Fruit fly (Drosophila melanogaster): ENCODE measurements around the gene tant.
A peak's percentile ranks its signal among the peaks of the same experiment; 100 is the strongest.

Gene tant

DNA sequence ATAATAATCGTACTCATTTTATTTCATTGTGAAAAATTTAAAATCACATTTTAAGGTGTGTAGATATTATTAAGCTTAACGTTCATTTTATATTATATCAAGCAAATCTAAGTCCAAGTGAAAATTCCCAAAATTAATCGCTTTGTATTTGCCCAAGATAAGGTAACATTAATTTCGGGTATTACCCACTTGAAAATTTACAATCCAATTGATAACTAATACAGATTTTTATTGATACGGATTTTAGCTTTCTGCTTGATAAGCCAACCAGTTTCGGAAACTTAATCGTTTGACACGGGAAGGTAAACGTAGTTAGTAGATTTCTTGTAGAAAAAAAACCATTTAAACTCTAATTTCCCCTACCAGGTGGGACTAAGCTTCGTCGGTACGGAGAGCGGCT is 21.9 kb upstream of the tant start:
- TF ChIP-seq CG10631 (GFP tag; optimal IDR thresholded peaks at IDR 0.05) (no peak), net (GFP tag; optimal IDR thresholded peaks at IDR 0.05) (no peak), Sox14 (GFP tag; optimal IDR thresholded peaks at IDR 0.05) (no peak), Hr39 (GFP tag; optimal IDR thresholded peaks at IDR 0.05) (no peak), Sox15 (GFP tag; optimal IDR thresholded peaks at IDR 0.05) (no peak), Ets21C (GFP tag; optimal IDR thresholded peaks at IDR 0.05) (no peak), CG8319 (GFP tag; optimal IDR thresholded peaks at IDR 0.05) (no peak), topi (GFP tag; optimal IDR thresholded peaks at IDR 0.05) (no peak), CG6808 (GFP tag; optimal IDR thresholded peaks at IDR 0.05) (no peak), acj6 (GFP tag; optimal IDR thresholded peaks at IDR 0.05) (no peak), CG7368 (GFP tag; optimal IDR thresholded peaks at IDR 0.05) (no peak), CG4318 (GFP tag; optimal IDR thresholded peaks at IDR 0.05) (no peak), lz (GFP tag; optimal IDR thresholded peaks at IDR 0.05) (no peak)

DNA sequence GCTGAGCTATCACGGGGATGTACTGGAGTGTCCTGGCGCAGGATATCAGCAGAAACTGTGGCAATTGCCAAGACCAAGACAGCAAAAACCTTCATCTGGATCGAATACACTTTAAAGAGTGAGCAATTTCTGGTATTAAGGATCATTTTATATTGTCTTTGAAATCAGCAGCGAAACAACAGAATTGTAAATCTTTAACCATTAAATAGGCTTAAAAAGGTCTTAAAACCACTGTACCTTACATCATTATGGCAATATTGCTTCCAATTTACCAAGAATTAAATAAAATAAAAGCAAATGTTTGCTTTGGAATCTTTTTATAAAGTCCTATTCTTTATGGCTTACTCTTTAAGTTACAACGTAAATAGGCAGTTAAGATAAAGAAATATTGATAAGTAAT is 20.4 kb upstream of the tant start, which contains the start of gene CG10477:
TSS of gene CG10477 (minus strand) at position 101 of the 400 bp plus-strand sequence.
- no peak for TF ChIP-seq dac (GFP tag; optimal IDR thresholded peaks at IDR 0.05)
- TF ChIP-seq Blimp-1 (GFP tag; optimal IDR thresholded peaks at IDR 0.05) = no peak
- TF ChIP-seq CG31627 (GFP tag; optimal IDR thresholded peaks at IDR 0.05) = no peak
- TF ChIP-seq acj6 (GFP tag; optimal IDR thresholded peaks at IDR 0.05) = no peak
- no peak for TF ChIP-seq achi (GFP tag; optimal IDR thresholded peaks at IDR 0.05)
- TF ChIP-seq esn (GFP tag; optimal IDR thresholded peaks at IDR 0.05) = no peak
- TF ChIP-seq CG11902 (GFP tag; optimal IDR thresholded peaks at IDR 0.05) = no peak
- no peak for TF ChIP-seq fd85E (GFP tag; optimal IDR thresholded peaks at IDR 0.05)
- no peak for TF ChIP-seq Eip78C (GFP tag)
- no peak for TF ChIP-seq Smox (GFP tag; optimal IDR thresholded peaks at IDR 0.05)
- no peak for TF ChIP-seq CG3919 (GFP tag; optimal IDR thresholded peaks at IDR 0.05)

DNA sequence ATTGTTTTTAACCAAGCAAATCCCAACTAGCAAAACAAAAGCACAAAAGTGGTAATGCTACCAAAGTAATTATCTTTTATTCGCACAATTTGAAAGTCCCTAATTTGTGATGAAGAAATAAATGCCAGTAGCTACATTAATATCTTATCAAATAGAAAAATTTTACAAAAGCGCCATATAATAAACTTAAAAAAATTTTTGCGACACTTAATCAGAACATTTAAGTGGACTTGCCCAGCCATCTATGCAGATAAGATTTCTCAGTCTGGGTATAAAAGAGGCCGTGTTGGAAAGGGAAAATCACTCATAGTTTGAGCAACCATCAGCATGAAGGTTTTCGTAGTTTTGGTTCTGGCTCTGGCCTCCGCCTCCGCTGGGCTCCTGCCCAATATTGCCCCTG is 20.0 kb upstream of the tant start, which contains the start of gene yip7:
TSS of gene yip7 (plus strand) at position 301 of the 400 bp plus-strand sequence.
- TF ChIP-seq ss (GFP tag; optimal IDR thresholded peaks at IDR 0.05) (no peak), Sox15 (GFP tag; optimal IDR thresholded peaks at IDR 0.05) (no peak), CG8119 (GFP tag; IDR thresholded peaks at IDR 0.05) (no peak), Smox (GFP tag; optimal IDR thresholded peaks at IDR 0.05) (no peak), eg (GFP tag; IDR thresholded peaks at IDR 0.05) (no peak), CG34406 (GFP tag; optimal IDR thresholded peaks at IDR 0.05) (no peak), fd59A (GFP tag; optimal IDR thresholded peaks at IDR 0.05) (no peak), CG1621 (tag; optimal IDR thresholded peaks at IDR 0.05) (no peak), CG11902 (GFP tag; optimal IDR thresholded peaks at IDR 0.05) (no peak), Ets21C (GFP tag; optimal IDR thresholded peaks at IDR 0.05) (no peak), CG3032 (tag; optimal IDR thresholded peaks at IDR 0.05) (no peak), dac (GFP tag; optimal IDR thresholded peaks at IDR 0.05) (no peak), Hr39 (GFP tag; optimal IDR thresholded peaks at IDR 0.05) (no peak), CG11294 (GFP tag; IDR thresholded peaks at IDR 0.05) (no peak), CG16779 (tag; optimal IDR thresholded peaks at IDR 0.05) (no peak), CG9139 (GFP tag; optimal IDR thresholded peaks at IDR 0.05) (no peak), CG11762 (GFP tag; optimal IDR thresholded peaks at IDR 0.05; ENCODE audit: insufficient read depth) (no peak), lz (GFP tag; optimal IDR thresholded peaks at IDR 0.05) (no peak)

DNA sequence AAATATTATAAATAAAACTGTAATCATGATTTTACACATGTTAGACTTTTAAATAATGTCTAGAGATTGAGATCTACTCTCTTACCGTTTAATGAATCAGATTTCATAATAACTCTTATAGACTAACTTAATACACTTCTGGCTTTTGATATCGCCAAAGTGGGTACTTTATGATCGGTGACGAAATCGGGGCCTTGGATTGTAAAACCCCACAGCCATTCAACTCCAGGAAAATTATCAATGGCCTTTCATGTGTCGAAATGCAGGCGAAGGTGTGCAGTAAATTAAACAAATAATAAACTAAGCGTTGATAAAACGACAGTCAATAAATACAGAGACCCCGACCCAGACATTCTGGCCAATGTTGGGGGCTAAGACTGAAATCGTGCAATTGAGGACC is 18.8 kb upstream of the tant start:
- TF ChIP-seq CG34406 (GFP tag; optimal IDR thresholded peaks at IDR 0.05) (no peak), vri (GFP tag; optimal IDR thresholded peaks at IDR 0.05) (peak; percentile 78)

DNA sequence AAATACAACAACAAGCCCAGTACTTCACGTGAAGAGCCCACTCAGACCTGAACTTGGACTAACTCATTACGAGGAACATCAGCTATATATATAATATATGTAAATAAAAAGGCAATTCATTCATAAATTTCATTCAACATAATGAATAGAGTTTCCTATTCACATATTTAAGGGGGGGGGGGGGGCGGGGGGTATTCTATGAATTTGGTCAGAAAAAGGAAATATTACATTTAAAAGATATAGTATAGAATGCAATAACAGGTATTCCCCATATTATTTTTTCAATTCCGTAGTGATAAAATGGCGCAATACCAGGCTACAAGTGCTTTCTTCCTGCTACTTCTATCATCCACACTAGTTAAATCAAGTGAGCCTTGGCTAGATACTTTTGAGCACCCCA is 18.1 kb upstream of the tant start, which contains the start of gene CG6462:
TSS of gene CG6462 (plus strand) at position 301 of the 400 bp plus-strand sequence.
- TF ChIP-seq CG6854 (GFP tag; optimal IDR thresholded peaks at IDR 0.05) (no peak), Hr39 (GFP tag; optimal IDR thresholded peaks at IDR 0.05) (no peak), fkh (GFP tag; optimal IDR thresholded peaks at IDR 0.05) (no peak), vri (GFP tag; optimal IDR thresholded peaks at IDR 0.05) (no peak), acj6 (GFP tag; optimal IDR thresholded peaks at IDR 0.05) (no peak), CG7368 (GFP tag; optimal IDR thresholded peaks at IDR 0.05) (no peak), CG10669 (GFP tag; optimal IDR thresholded peaks at IDR 0.05) (no peak), svp (GFP tag) (no peak), lz (GFP tag; optimal IDR thresholded peaks at IDR 0.05) (no peak), fd85E (GFP tag; optimal IDR thresholded peaks at IDR 0.05) (no peak), dsx (GFP tag; optimal IDR thresholded peaks at IDR 0.05; ENCODE audit: poor library complexity, severe bottlenecking) (no peak), Eip93F (GFP tag; optimal IDR thresholded peaks at IDR 0.05) (no peak), CG8319 (GFP tag; optimal IDR thresholded peaks at IDR 0.05) (no peak), CG6792 (GFP tag; optimal IDR thresholded peaks at IDR 0.05) (no peak), dac (GFP tag; optimal IDR thresholded peaks at IDR 0.05) (no peak), Smox (GFP tag; optimal IDR thresholded peaks at IDR 0.05) (no peak)
